Worm (Caenorhabditis elegans) whole organism, L1 larva: ENCODE data around the gene C18F10.7.

Experiments
- Y116A8C.19 ChIP-seq: sonication (generic microtip); optimal IDR thresholded peaks from 2 replicates; lab custom pipeline; 2016; ENCODE audit warnings: missing compliant biosample characterization, missing genetic modification characterization, borderline replicate concordance
- aha-1 ChIP-seq: fragments of 150-350 bp; optimal IDR thresholded peaks from 2 replicates; lab custom pipeline; 2014; ENCODE audit warnings: missing biosample characterization, missing genetic modification characterization
- alr-1 ChIP-seq: fragments of 200-800 bp; sonication (Bioruptor generic); optimal IDR thresholded peaks from 2 replicates; lab custom pipeline; 2018; ENCODE audit warnings: borderline replicate concordance, mild to moderate bottlenecking, missing genetic modification characterization, missing compliant biosample characterization
- aly-2 ChIP-seq: fragments of 150-350 bp; optimal IDR thresholded peaks from 2 replicates; lab custom pipeline; 2014; ENCODE audit warnings: missing biosample characterization, missing genetic modification characterization
- ama-1 ChIP-seq: fragments of 150-350 bp; optimal IDR thresholded peaks from 2 replicates; lab custom pipeline; 2014
- dsc-1 ChIP-seq: sonication (generic microtip); optimal IDR thresholded peaks from 2 replicates; lab custom pipeline; 2016; ENCODE audit warnings: mild to moderate bottlenecking, missing genetic modification characterization, missing compliant biosample characterization
- efl-1 ChIP-seq, 4 experiments: fragments of 150-350 bp; optimal IDR thresholded peaks in 3 of 4; peaks in 1 of 4; 1 replicate in 1 of 4; 2 replicates in 3 of 4; lab custom pipeline; 2014; ENCODE audit warnings: missing biosample characterization in 2 of 4, missing genetic modification characterization in 2 of 4, missing genetic modification reagents in 2 of 4
- ets-5 ChIP-seq: fragments of 200-800 bp; sonication (Bioruptor generic); IDR thresholded peaks from 2 replicates; pipeline ENCODE4 v1.3.6; 2022; ENCODE audit warnings: missing genetic modification characterization, missing compliant biosample characterization
- fkh-8 ChIP-seq: sonication (generic microtip); optimal IDR thresholded peaks from 2 replicates; lab custom pipeline; 2016; ENCODE audit warnings: mild to moderate bottlenecking, missing genetic modification characterization, missing compliant biosample characterization
- fos-1 ChIP-seq: fragments of 150-350 bp; optimal IDR thresholded peaks from 2 replicates; lab custom pipeline; 2014; ENCODE audit warnings: missing biosample characterization, missing genetic modification characterization
- grh-1 ChIP-seq: fragments of 200-800 bp; sonication (Bioruptor generic); IDR thresholded peaks from 2 replicates; pipeline ENCODE4 v1.3.6; 2022; ENCODE audit warnings: missing genetic modification reagents, missing genetic modification characterization, missing compliant biosample characterization
- hlh-4 ChIP-seq: sonication (generic microtip); optimal IDR thresholded peaks from 2 replicates; lab custom pipeline; 2016; ENCODE audit warnings: mild to moderate bottlenecking, missing genetic modification characterization, missing compliant biosample characterization
- hpl-2 ChIP-seq: fragments of 150-350 bp; optimal IDR thresholded peaks from 2 replicates; lab custom pipeline; 2014; ENCODE audit warnings: missing biosample characterization, missing genetic modification reagents, missing genetic modification characterization
- jun-1 ChIP-seq: fragments of 150-350 bp; optimal IDR thresholded peaks from 2 replicates; lab custom pipeline; 2014; ENCODE audit warnings: missing biosample characterization, missing genetic modification reagents, missing genetic modification characterization
- lin-13 ChIP-seq: fragments of 150-350 bp; optimal IDR thresholded peaks from 2 replicates; lab custom pipeline; 2014; ENCODE audit warnings: missing biosample characterization, missing genetic modification reagents, missing genetic modification characterization
- lin-35 ChIP-seq, 2 experiments: fragments of 150-350 bp; optimal IDR thresholded peaks; 2 replicates each; lab custom pipeline; 2014; ENCODE audit warnings: missing biosample characterization in 2 of 2, missing genetic modification characterization in 2 of 2, missing genetic modification reagents in 2 of 2
- lir-3 ChIP-seq: sonication (generic microtip); optimal IDR thresholded peaks from 2 replicates; lab custom pipeline; 2016; ENCODE audit warnings: mild to moderate bottlenecking, missing genetic modification characterization, moderate library complexity, missing compliant biosample characterization; ENCODE audit not compliant: poor library complexity
- nhr-11 ChIP-seq: fragments of 150-350 bp; optimal IDR thresholded peaks from 2 replicates; lab custom pipeline; 2014; ENCODE audit warnings: missing biosample characterization, missing genetic modification characterization
- nhr-20 ChIP-seq: sonication (generic microtip); optimal IDR thresholded peaks from 2 replicates; lab custom pipeline; 2016; ENCODE audit warnings: mild to moderate bottlenecking, missing genetic modification characterization, missing compliant biosample characterization
- nhr-237 ChIP-seq: fragments of 150-350 bp; optimal IDR thresholded peaks from 2 replicates; lab custom pipeline; 2014; ENCODE audit warnings: missing biosample characterization, missing genetic modification characterization
- nhr-47 ChIP-seq: sonication (generic microtip); optimal IDR thresholded peaks from 2 replicates; lab custom pipeline; 2016; ENCODE audit warnings: mild to moderate bottlenecking, missing genetic modification characterization, moderate library complexity, missing compliant biosample characterization
- nhr-71 ChIP-seq: sonication (generic microtip); optimal IDR thresholded peaks from 2 replicates; lab custom pipeline; 2016; ENCODE audit warnings: mild to moderate bottlenecking, missing genetic modification characterization, moderate library complexity, missing compliant biosample characterization
- nhr-84 ChIP-seq: sonication (generic microtip); optimal IDR thresholded peaks from 2 replicates; lab custom pipeline; 2017; ENCODE audit warnings: missing biosample characterization, missing genetic modification characterization
- nhr-85 ChIP-seq: sonication (generic microtip); peaks from one replicate; lab custom pipeline; 2016; ENCODE audit warnings: missing genetic modification characterization, inconsistent platforms, missing compliant biosample characterization
- nhr-90 ChIP-seq: sonication (generic microtip); optimal IDR thresholded peaks from 2 replicates; lab custom pipeline; 2016; ENCODE audit warnings: mild to moderate bottlenecking, missing genetic modification characterization, missing compliant biosample characterization; ENCODE audit not compliant: poor library complexity
- pax-3 ChIP-seq: fragments of 200-800 bp; sonication (Bioruptor generic); optimal IDR thresholded peaks from 2 replicates; lab custom pipeline; 2018; ENCODE audit warnings: mild to moderate bottlenecking, missing genetic modification characterization, moderate library complexity, missing compliant biosample characterization
- pqm-1 ChIP-seq: sonication (generic microtip); optimal IDR thresholded peaks from 3 replicates; lab custom pipeline; 2017; ENCODE audit warnings: missing biosample characterization, missing genetic modification characterization
- skn-1 ChIP-seq: fragments of 150-350 bp; optimal IDR thresholded peaks from 2 replicates; lab custom pipeline; 2014; ENCODE audit warnings: missing biosample characterization, missing genetic modification characterization
- snu-23 ChIP-seq: sonication (generic microtip); optimal IDR thresholded peaks from 2 replicates; lab custom pipeline; 2016; ENCODE audit warnings: missing genetic modification characterization, missing compliant biosample characterization
- sptf-1 ChIP-seq: fragments of 150-350 bp; optimal IDR thresholded peaks from 2 replicates; lab custom pipeline; 2014; ENCODE audit warnings: missing biosample characterization, missing genetic modification characterization
- sup-37 ChIP-seq: fragments of 200-800 bp; sonication (Bioruptor generic); optimal IDR thresholded peaks from 2 replicates; lab custom pipeline; 2018; ENCODE audit warnings: mild to moderate bottlenecking, missing genetic modification characterization, missing compliant biosample characterization
- tlp-1 ChIP-seq: fragments of 150-350 bp; optimal IDR thresholded peaks from 2 replicates; lab custom pipeline; 2014; ENCODE audit warnings: missing biosample characterization, missing genetic modification characterization
- unc-30 ChIP-seq: sonication (generic microtip); optimal IDR thresholded peaks from 2 replicates; lab custom pipeline; 2017; ENCODE audit warnings: missing biosample characterization, missing genetic modification characterization
- unc-86 ChIP-seq: sonication (generic microtip); optimal IDR thresholded peaks from 2 replicates; lab custom pipeline; 2016; ENCODE audit warnings: missing genetic modification characterization, missing compliant biosample characterization
- unc-98 ChIP-seq: fragments of 200-800 bp; sonication (Bioruptor generic); IDR thresholded peaks from 2 replicates; pipeline ENCODE4 v1.3.6; 2022; ENCODE audit warnings: missing genetic modification characterization, missing compliant biosample characterization
- vab-15 ChIP-seq: sonication (generic microtip); optimal IDR thresholded peaks from 2 replicates; lab custom pipeline; 2017; ENCODE audit warnings: missing genotype, mild to moderate bottlenecking, missing genetic modification characterization, missing compliant biosample characterization
- xbp-1 ChIP-seq: sonication (generic microtip); optimal IDR thresholded peaks from 2 replicates; lab custom pipeline; 2016; ENCODE audit warnings: missing genetic modification characterization, missing compliant biosample characterization
- zag-1 ChIP-seq: fragments of 150-350 bp; optimal IDR thresholded peaks from 2 replicates; lab custom pipeline; 2014; ENCODE audit warnings: missing biosample characterization, missing genetic modification characterization
- ztf-11 ChIP-seq, 2 experiments: sonication (generic microtip); optimal IDR thresholded peaks; 2 replicates each; lab custom pipeline; 2016 to 2017; ENCODE audit warnings: missing genetic modification characterization in 2 of 2, missing biosample characterization in 1 of 2, missing compliant biosample characterization in 1 of 2

The C18F10.7 gene

DNA sequence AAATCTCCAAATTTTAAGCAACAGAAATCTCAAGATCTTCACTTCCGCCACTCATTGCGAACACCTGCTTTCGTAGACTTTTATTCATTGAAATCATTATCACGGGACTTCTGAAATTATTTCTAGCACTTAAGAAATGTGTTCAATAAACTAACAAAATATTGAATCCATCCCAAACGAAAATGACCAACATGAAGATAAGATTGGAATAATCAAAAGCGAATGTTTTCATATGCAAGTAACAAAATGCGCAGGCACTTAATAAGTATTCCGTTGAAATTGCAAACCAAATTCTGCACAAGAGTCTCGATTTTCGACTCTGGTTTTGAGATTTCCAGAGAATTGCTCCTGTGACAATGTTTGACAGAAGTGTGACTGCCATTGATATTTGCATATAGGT lies 13.7 kb downstream of the C18F10.7 start, which contains the start of gene srg-5:
TSS of gene srg-5 (minus strand) at position 101 of the 400 bp plus-strand sequence.
- TF ChIP-seq vab-15 (tag; lab: Kevin White, UChicago) (no peak), nhr-237 (tag; lab: Kevin White, UChicago) (no peak), nhr-47 (tag; lab: Kevin White, UChicago) (no peak), unc-86 (tag; lab: Kevin White, UChicago) (no peak), xbp-1 (tag; lab: Kevin White, UChicago) (no peak), tlp-1 (no peak), Y116A8C.19 (no peak), ama-1 (no peak), sup-37 (GFP tag; lab: Kevin White, UChicago) (no peak), efl-1 (optimal IDR thresholded peaks at IDR 0.05; lab: Kevin White, UChicago) (no peak), efl-1 (GFP tag; optimal IDR thresholded peaks at IDR 0.05 in 1 of 2; lab: Kevin White, UChicago) (no peak)

DNA sequence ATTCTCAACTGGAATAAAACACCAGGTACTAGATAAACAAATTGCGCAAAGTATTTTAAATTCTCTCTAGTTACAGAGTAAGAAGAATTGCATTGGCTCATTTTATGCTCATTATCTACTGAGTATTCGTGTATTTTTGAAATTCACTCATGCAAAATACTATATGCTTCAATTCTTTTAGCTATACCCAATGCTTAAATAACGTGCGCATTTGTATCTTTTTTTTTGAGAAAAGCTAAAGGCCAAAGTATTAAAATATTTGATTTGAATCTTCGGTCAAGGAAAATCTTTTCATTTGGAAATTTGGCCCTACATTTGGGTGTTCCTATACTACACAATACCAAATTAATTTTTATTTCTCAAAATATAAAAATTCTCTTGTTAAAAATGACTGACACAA lies 16.2 kb downstream of the C18F10.7 start, which contains the start of gene srg-4:
TSS of gene srg-4 (minus strand) at position 101 of the 400 bp plus-strand sequence.
- TF ChIP-seq fos-1: no peak
- no peak for TF ChIP-seq ztf-11 (tag; optimal IDR thresholded peaks at IDR 0.05; lab: Kevin White, UChicago)

- no peak for TF ChIP-seq ama-1
- no peak for TF ChIP-seq nhr-11
- no peak for TF ChIP-seq dsc-1 (tag; lab: Kevin White, UChicago)
- TF ChIP-seq grh-1: no peak
- no peak for TF ChIP-seq fkh-8 (tag; lab: Kevin White, UChicago)
- TF ChIP-seq nhr-71 (tag; lab: Kevin White, UChicago): no peak
- TF ChIP-seq lir-3: no peak
- no peak for TF ChIP-seq zag-1
- TF ChIP-seq unc-30 (tag; lab: Kevin White, UChicago): no peak
- TF ChIP-seq ztf-11 (tag; optimal IDR thresholded peaks at IDR 0.05; lab: Kevin White, UChicago): no peak
- no peak for TF ChIP-seq Y116A8C.19
- TF ChIP-seq nhr-90 (tag; lab: Kevin White, UChicago): no peak
- TF ChIP-seq jun-1 (tag; lab: Kevin White, UChicago): no peak
- no peak for TF ChIP-seq sptf-1 (tag; lab: Kevin White, UChicago)
- no peak for TF ChIP-seq alr-1
- TF ChIP-seq unc-98 (GFP tag; lab: Robert Waterston, UW): no peak
- no peak for TF ChIP-seq aha-1 (tag; lab: Kevin White, UChicago)
These were observed 18.0 kb downstream of the C18F10.7 start, which contains the start of gene srg-2 for ce11 chrIII:6260115-6260514. srg-2 (minus strand) TSS chrIII:6260215.

ce11 chrIII:6258262-6258661 lies 19.9 kb downstream of the C18F10.7 start, which contains the start of gene srg-1:
srg-1 (minus strand) TSS chrIII:6258362.
- TF ChIP-seq Y116A8C.19 (no peak), unc-86 (tag; lab: Kevin White, UChicago) (no peak), aly-2 (tag; lab: Kevin White, UChicago) (no peak), ets-5 (GFP tag; lab: Robert Waterston, UW) (no peak), hlh-4 (tag; lab: Kevin White, UChicago) (no peak), nhr-84 (tag; lab: Kevin White, UChicago) (no peak), snu-23 (no peak), nhr-90 (tag; lab: Kevin White, UChicago) (no peak), lin-35 (GFP tag; optimal IDR thresholded peaks at IDR 0.05; lab: Kevin White, UChicago) (no peak), skn-1 (tag; lab: Kevin White, UChicago) (no peak), lir-3 (no peak), lin-13 (no peak), nhr-85 (tag; lab: Kevin White, UChicago) (no peak), nhr-20 (tag; lab: Kevin White, UChicago) (no peak), fos-1 (no peak), pqm-1 (tag; lab: Kevin White, UChicago) (no peak), pax-3 (tag; lab: Kevin White, UChicago) (no peak), hpl-2 (GFP tag; lab: Kevin White, UChicago) (no peak)
